Worm (Caenorhabditis elegans) whole organism, early embryonic: ENCODE results near the gene srh-245.

ENCODE experiments used
- B0310.2 ChIP-seq: sonication (generic microtip); optimal IDR thresholded peaks from 2 replicates; lab custom pipeline; 2016; ENCODE audit warnings: mild to moderate bottlenecking, missing genetic modification characterization, missing compliant biosample characterization
- F13C5.2 ChIP-seq: sonication (generic microtip); optimal IDR thresholded peaks from 2 replicates; lab custom pipeline; 2017; ENCODE audit warnings: mild to moderate bottlenecking, missing genetic modification characterization, inconsistent platforms, missing compliant biosample characterization
- aly-1 ChIP-seq: sonication (generic microtip); optimal IDR thresholded peaks from 2 replicates; lab custom pipeline; 2016; ENCODE audit warnings: missing genetic modification characterization, missing compliant biosample characterization
- ama-1 ChIP-seq: fragments of 150-350 bp; optimal IDR thresholded peaks from 2 replicates; lab custom pipeline; 2014
- ceh-13 ChIP-seq: fragments of 200-800 bp; sonication (Bioruptor generic); optimal IDR thresholded peaks from 2 replicates; lab custom pipeline; 2018; ENCODE audit warnings: mild to moderate bottlenecking, missing genetic modification characterization, missing compliant biosample characterization
- ceh-36 ChIP-seq: sonication (generic microtip); optimal IDR thresholded peaks from 2 replicates; lab custom pipeline; 2016; ENCODE audit warnings: missing genetic modification characterization, inconsistent platforms, missing compliant biosample characterization
- ets-7 ChIP-seq: sonication (generic microtip); optimal IDR thresholded peaks from 2 replicates; lab custom pipeline; 2016; ENCODE audit warnings: missing genotype, missing genetic modification characterization, missing compliant biosample characterization
- flt-1 ChIP-seq: fragments of 200-800 bp; sonication (Bioruptor generic); IDR thresholded peaks from 2 replicates; pipeline ENCODE4 v1.3.6; 2022; ENCODE audit warnings: missing genetic modification characterization, missing compliant biosample characterization
- hmbx-1 ChIP-seq: sonication (generic microtip); optimal IDR thresholded peaks from 2 replicates; lab custom pipeline; 2016; ENCODE audit warnings: mild to moderate bottlenecking, missing genetic modification characterization, missing compliant biosample characterization
- hmg-4 ChIP-seq: fragments of 200-800 bp; sonication (Bioruptor generic); optimal IDR thresholded peaks from 2 replicates; lab custom pipeline; 2018; ENCODE audit warnings: mild to moderate bottlenecking, missing genetic modification characterization, missing compliant biosample characterization
- hnd-1 ChIP-seq: sonication (generic microtip); optimal IDR thresholded peaks from 2 replicates; lab custom pipeline; 2016; ENCODE audit warnings: missing genetic modification characterization, missing compliant biosample characterization
- pes-1 ChIP-seq: fragments of 200-800 bp; sonication (Bioruptor generic); IDR thresholded peaks from 2 replicates; pipeline ENCODE4 v1.3.6; 2022; ENCODE audit warnings: missing genetic modification reagents, missing genetic modification characterization, missing compliant biosample characterization
- scrt-1 ChIP-seq: fragments of 200-800 bp; sonication (Bioruptor generic); IDR thresholded peaks from 2 replicates; pipeline ENCODE4 v1.3.6; 2022; ENCODE audit warnings: missing genetic modification characterization, missing compliant biosample characterization
- sea-1 ChIP-seq: fragments of 200-800 bp; sonication (Bioruptor generic); conservative IDR thresholded peaks from 2 replicates; pipeline ENCODE4 v1.3.6; 2022; ENCODE audit warnings: missing genetic modification characterization, missing compliant biosample characterization
- tbx-11 ChIP-seq: fragments of 200-800 bp; sonication (Bioruptor generic); IDR thresholded peaks from 2 replicates; pipeline ENCODE4 v1.3.6; 2022; ENCODE audit warnings: missing genetic modification characterization, missing compliant biosample characterization
- tbx-37 ChIP-seq: fragments of 200-800 bp; sonication (Bioruptor generic); conservative IDR thresholded peaks from 2 replicates; pipeline ENCODE4 v1.3.6; 2022; ENCODE audit warnings: missing genetic modification reagents, missing genetic modification characterization, missing compliant biosample characterization
- tra-4 ChIP-seq: sonication (generic microtip); optimal IDR thresholded peaks from 2 replicates; lab custom pipeline; 2017; ENCODE audit warnings: missing genetic modification characterization, missing compliant biosample characterization

srh-245 gene

DNA sequence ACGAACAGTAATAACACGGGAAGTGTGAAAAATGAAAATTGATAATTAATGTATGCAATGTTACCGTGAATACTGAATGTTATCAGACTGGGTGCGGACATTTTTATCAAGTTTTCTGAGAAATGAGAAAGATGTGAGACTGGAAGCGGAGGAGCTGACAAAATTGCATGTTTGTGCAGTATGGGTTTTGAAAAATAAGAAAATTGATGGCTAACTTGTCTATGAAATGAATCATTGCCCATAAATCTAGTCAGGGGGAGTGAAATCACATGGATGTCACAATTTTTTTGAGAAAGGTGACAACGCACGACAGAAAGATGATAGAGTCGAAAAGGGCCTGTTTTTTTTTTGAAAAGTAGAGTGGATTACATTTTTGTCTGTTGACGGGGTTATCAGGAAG, 15.6 kb upstream of the srh-245 start, which contains the start of gene sru-24:
Gene sru-24, minus strand, starts transcription at position 101 of the 400 bp plus-strand sequence.
- TF ChIP-seq ets-7 (tag; lab: Kevin White, UChicago): no peak
- TF ChIP-seq F13C5.2 (tag; lab: Kevin White, UChicago): no peak
- TF ChIP-seq B0310.2 (tag; lab: Kevin White, UChicago): no peak
- no peak for TF ChIP-seq hmbx-1
- TF ChIP-seq hnd-1: no peak
- TF ChIP-seq sea-1: no peak
- no peak for TF ChIP-seq tbx-11

- TF ChIP-seq pes-1 (GFP tag; lab: Robert Waterston, UW): no peak
- no peak for TF ChIP-seq tra-4
- no peak for TF ChIP-seq scrt-1 (GFP tag; lab: Robert Waterston, UW)
- TF ChIP-seq ceh-36 (tag; lab: Kevin White, UChicago): no peak
- TF ChIP-seq hmbx-1: no peak
- TF ChIP-seq ceh-13 (GFP tag; lab: Kevin White, UChicago): no peak
- TF ChIP-seq aly-1 (tag; lab: Kevin White, UChicago): no peak
- TF ChIP-seq sea-1: no peak
- no peak for TF ChIP-seq tbx-11
- no peak for TF ChIP-seq F13C5.2 (tag; lab: Kevin White, UChicago)
Observed at ce11 chrV:667459-667858, 11.7 kb upstream of the srh-245 start, which contains the start of gene nhr-180. Gene nhr-180 (minus strand): TSS chrV:667510.

- TF ChIP-seq hnd-1: no peak
- TF ChIP-seq ets-7 (tag; lab: Kevin White, UChicago): no peak
- no peak for TF ChIP-seq aly-1 (tag; lab: Kevin White, UChicago)
- TF ChIP-seq flt-1: no peak
- no peak for TF ChIP-seq ceh-13 (GFP tag; lab: Kevin White, UChicago)
- TF ChIP-seq hmbx-1: no peak
- TF ChIP-seq sea-1: no peak
- TF ChIP-seq tra-4: no peak
- no peak for TF ChIP-seq tbx-11
- no peak for TF ChIP-seq B0310.2 (tag; lab: Kevin White, UChicago)
- no peak for TF ChIP-seq pes-1 (GFP tag; lab: Robert Waterston, UW)
- no peak for TF ChIP-seq ceh-36 (tag; lab: Kevin White, UChicago)
- no peak for TF ChIP-seq scrt-1 (GFP tag; lab: Robert Waterston, UW)
- TF ChIP-seq ama-1: no peak
Observed at ce11 chrV:664337-664847, 8.7 kb upstream of the srh-245 start, which contains the start of the genes F31F4.11 and srh-266. Gene F31F4.11 (minus strand): TSS chrV:664437. Gene srh-266 (plus strand): TSS chrV:664797.

DNA sequence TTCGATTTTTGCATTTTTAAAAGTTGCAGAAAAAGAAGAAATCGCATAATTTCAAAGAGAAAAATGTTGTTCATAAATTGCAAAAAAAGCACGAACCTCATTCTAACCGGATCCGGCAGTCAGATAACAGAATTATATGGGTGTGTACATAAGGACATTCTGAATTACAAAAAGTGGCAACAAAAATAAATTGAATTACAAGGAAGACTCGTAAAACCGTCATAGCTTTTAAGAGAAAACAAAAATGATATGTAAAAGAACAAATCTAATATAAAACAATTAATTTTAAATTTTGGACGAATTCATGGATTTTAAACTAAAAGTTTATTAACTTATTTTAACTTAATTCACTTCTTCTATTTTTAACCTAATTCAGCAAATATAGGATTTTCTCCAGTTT, 4.5 kb upstream of the srh-245 start, which contains the start of gene F31F4.17:
Gene F31F4.17, minus strand, starts transcription at position 101 of the 400 bp plus-strand sequence.
- TF ChIP-seq B0310.2 (tag; lab: Kevin White, UChicago): no peak
- TF ChIP-seq F13C5.2 (tag; lab: Kevin White, UChicago): no peak
- TF ChIP-seq pes-1 (GFP tag; lab: Robert Waterston, UW): no peak
- no peak for TF ChIP-seq hmg-4 (GFP tag; lab: Kevin White, UChicago)
- no peak for TF ChIP-seq flt-1
- TF ChIP-seq ceh-13 (GFP tag; lab: Kevin White, UChicago): no peak
- no peak for TF ChIP-seq aly-1 (tag; lab: Kevin White, UChicago)
- TF ChIP-seq tbx-37 (GFP tag; lab: Robert Waterston, UW): no peak
- no peak for TF ChIP-seq scrt-1 (GFP tag; lab: Robert Waterston, UW)
- no peak for TF ChIP-seq hnd-1
- TF ChIP-seq tra-4: no peak
- TF ChIP-seq sea-1: no peak
- no peak for TF ChIP-seq ama-1
- no peak for TF ChIP-seq ets-7 (tag; lab: Kevin White, UChicago)

DNA sequence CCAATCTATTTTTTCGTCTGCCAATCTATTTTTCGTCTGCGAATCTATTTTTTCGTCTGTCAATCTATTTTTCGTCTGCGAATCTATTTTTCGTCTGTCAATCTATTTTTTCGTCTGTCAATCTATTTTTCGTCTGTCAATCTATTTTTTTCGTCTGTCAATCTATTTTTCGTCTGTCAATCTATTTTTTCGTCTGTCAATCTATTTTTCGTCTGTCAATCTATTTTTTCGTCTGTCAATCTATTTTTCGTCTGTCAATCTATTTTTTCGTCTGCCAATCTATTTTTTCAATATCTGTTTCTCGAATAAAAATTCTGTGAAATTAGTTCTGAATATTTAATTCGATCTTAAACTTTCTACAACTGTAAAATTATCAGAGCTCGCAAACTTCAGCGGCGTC, 2.4 kb upstream of the srh-245 start:
- peak; percentile 75 for TF ChIP-seq tbx-37 (GFP tag; lab: Robert Waterston, UW)
- peak; percentile 45; the same call in 1 of the 2 replicates for TF ChIP-seq tbx-11

- no peak for TF ChIP-seq hnd-1
- no peak for TF ChIP-seq sea-1
- TF ChIP-seq hmg-4 (GFP tag; lab: Kevin White, UChicago): no peak
- no peak for TF ChIP-seq tra-4
- no peak for TF ChIP-seq tbx-11
- no peak for TF ChIP-seq ceh-36 (tag; lab: Kevin White, UChicago)
- no peak for TF ChIP-seq ama-1
- no peak for TF ChIP-seq ets-7 (tag; lab: Kevin White, UChicago)
- TF ChIP-seq hmbx-1: no peak
- no peak for TF ChIP-seq pes-1 (GFP tag; lab: Robert Waterston, UW)
- no peak for TF ChIP-seq scrt-1 (GFP tag; lab: Robert Waterston, UW)
- TF ChIP-seq tbx-37 (GFP tag; lab: Robert Waterston, UW): no peak
- TF ChIP-seq B0310.2 (tag; lab: Kevin White, UChicago): no peak
- TF ChIP-seq flt-1: no peak
- TF ChIP-seq ceh-13 (GFP tag; lab: Kevin White, UChicago): no peak
- TF ChIP-seq aly-1 (tag; lab: Kevin White, UChicago): no peak
Observed at ce11 chrV:657678-658077, 2.0 kb upstream of the srh-245 start, which contains the start of gene srh-246. Gene srh-246 (minus strand): TSS chrV:657778.

ce11 chrV:654402-654801, 1.3 kb downstream of the srh-245 start, which contains the start of gene srj-6:
Gene srj-6 (minus strand): TSS chrV:654502.
- TF ChIP-seq tbx-37 (GFP tag; lab: Robert Waterston, UW): no peak
- no peak for TF ChIP-seq B0310.2 (tag; lab: Kevin White, UChicago)
- TF ChIP-seq aly-1 (tag; lab: Kevin White, UChicago): no peak
- no peak for TF ChIP-seq tra-4
- no peak for TF ChIP-seq pes-1 (GFP tag; lab: Robert Waterston, UW)
- TF ChIP-seq flt-1: no peak
- no peak for TF ChIP-seq hmg-4 (GFP tag; lab: Kevin White, UChicago)
- TF ChIP-seq ets-7 (tag; lab: Kevin White, UChicago): no peak
- TF ChIP-seq ceh-36 (tag; lab: Kevin White, UChicago): no peak
- TF ChIP-seq F13C5.2 (tag; lab: Kevin White, UChicago): no peak
- no peak for TF ChIP-seq sea-1
- no peak for TF ChIP-seq ceh-13 (GFP tag; lab: Kevin White, UChicago)
- TF ChIP-seq scrt-1 (GFP tag; lab: Robert Waterston, UW): no peak
- TF ChIP-seq hmbx-1: no peak
- no peak for TF ChIP-seq hnd-1
